Fruit fly (Drosophila melanogaster) whole organism, larva: ENCODE results near the gene CG43077.

Experiments used
- noc ChIP-seq: fragments of 200-800 bp; sonication (Bioruptor generic); optimal IDR thresholded peaks from 3 replicates; lab custom pipeline; 2019; ENCODE audit warnings: missing biosample characterization, mild to moderate bottlenecking, missing genetic modification characterization, moderate library complexity

CG43077 gene

dm6 chrX:17087575-17087974 lies 19.3 kb upstream of the CG43077 start, which contains the start of gene CG8945:
CG8945 (minus strand) TSS chrX:17087675.
- TF ChIP-seq noc (tag; lab: Kevin White, UChicago): no peak

- no peak for TF ChIP-seq noc (tag; lab: Kevin White, UChicago)
These were observed 12.8 kb upstream of the CG43077 start, which contains the start of gene CG4955 for dm6 chrX:17081147-17081546. CG4955 (plus strand) TSS chrX:17081447.

dm6 chrX:17078139-17078977 lies 10.0 kb upstream of the CG43077 start, which contains the start of gene CG4949:
CG4949 (plus strand) TSS chrX:17078836.
- no peak for TF ChIP-seq noc (tag; lab: Kevin White, UChicago)

dm6 chrX:17077290-17078138 lies 9.2 kb upstream of the CG43077 start, which contains the start of gene wcy:
wcy (minus strand) TSS chrX:17077897.
- no peak for TF ChIP-seq noc (tag; lab: Kevin White, UChicago)

dm6 chrX:17076449-17077289 lies 8.3 kb upstream of the CG43077 start:
- no peak for TF ChIP-seq noc (tag; lab: Kevin White, UChicago)

dm6 chrX:17066632-17067031 lies 1.7 kb downstream of the CG43077 start, which contains the start of gene CG45002:
CG45002 (minus strand) TSS chrX:17066732.
- TF ChIP-seq noc (tag; lab: Kevin White, UChicago): no peak

- no peak for TF ChIP-seq noc (tag; lab: Kevin White, UChicago)
These were observed 20.4 kb downstream of the CG43077 start for dm6 chrX:17047730-17048577.

- TF ChIP-seq noc (tag; lab: Kevin White, UChicago): no peak
These were observed 45.1 kb downstream of the CG43077 start, which contains the start of gene CG43997 for dm6 chrX:17023199-17023598. CG43997 (plus strand) TSS chrX:17023499.

dm6 chrX:17022004-17022403 lies 46.3 kb downstream of the CG43077 start, which contains the start of gene CG43996:
CG43996 (plus strand) TSS chrX:17022304.
- no peak for TF ChIP-seq noc (tag; lab: Kevin White, UChicago)

dm6 chrX:17021435-17021834 lies 46.9 kb downstream of the CG43077 start:
- no peak for TF ChIP-seq noc (tag; lab: Kevin White, UChicago)
